Worm (Caenorhabditis elegans): Measurements from ENCODE around the gene npr-8.
"Not testable (repeated sequence)": the region's sequence is repeated elsewhere in the genome, so short reads cannot be mapped to it uniquely, and the experiment has no call there.

npr-8 gene

ce11 chrX:7365267-7365666, 11.8 kb upstream of the npr-8 start, which contains the start of gene C56G3.2:
Gene C56G3.2 (plus strand): TSS chrX:7365567.
- not testable (repeated sequence) for TF ChIP-seq klf-2 (GFP tag; conservative IDR thresholded peaks at IDR 0.05); ztf-23 (GFP tag; IDR thresholded peaks at IDR 0.05); flt-1 (GFP tag; IDR thresholded peaks at IDR 0.05)

ce11 chrX:7369770-7370169, 7.3 kb upstream of the npr-8 start:
- TF ChIP-seq flt-1 (GFP tag; IDR thresholded peaks at IDR 0.05) (no peak), med-1 (GFP tag; optimal IDR thresholded peaks at IDR 0.05; ENCODE audit: insufficient read depth) (no peak), klf-2 (GFP tag; conservative IDR thresholded peaks at IDR 0.05) (no peak), ref-1 (GFP tag; conservative IDR thresholded peaks at IDR 0.05) (no peak), T22C8.4 (GFP tag; IDR thresholded peaks at IDR 0.05) (no peak), cog-1 (tag; optimal IDR thresholded peaks at IDR 0.05) (no peak), ztf-29 (GFP tag; IDR thresholded peaks at IDR 0.05) (no peak), ztf-23 (GFP tag; IDR thresholded peaks at IDR 0.05) (no peak), tab-1 (GFP tag; IDR thresholded peaks at IDR 0.05) (no peak)

- no peak for TF ChIP-seq flt-1 (GFP tag; IDR thresholded peaks at IDR 0.05)
- no peak for TF ChIP-seq ref-1 (GFP tag; conservative IDR thresholded peaks at IDR 0.05)
Observed at ce11 chrX:7371945-7372344, 5.2 kb upstream of the npr-8 start.

ce11 chrX:7378608-7379007, 1.5 kb downstream of the npr-8 start:
- TF ChIP-seq ref-1 (GFP tag; conservative IDR thresholded peaks at IDR 0.05) (no peak), ztf-29 (GFP tag; IDR thresholded peaks at IDR 0.05) (no peak), ztf-23 (GFP tag; IDR thresholded peaks at IDR 0.05) (no peak), med-1 (GFP tag; optimal IDR thresholded peaks at IDR 0.05; ENCODE audit: insufficient read depth) (no peak), flt-1 (GFP tag; IDR thresholded peaks at IDR 0.05) (no peak), klf-2 (GFP tag; conservative IDR thresholded peaks at IDR 0.05) (no peak), tab-1 (GFP tag; IDR thresholded peaks at IDR 0.05) (no peak), T22C8.4 (GFP tag; IDR thresholded peaks at IDR 0.05) (no peak), cog-1 (tag; optimal IDR thresholded peaks at IDR 0.05) (no peak)

ce11 chrX:7390270-7390669, 13.2 kb downstream of the npr-8 start, which contains the start of gene C10A4.6:
Gene C10A4.6 (plus strand): TSS chrX:7390570.
- TF ChIP-seq klf-2 (GFP tag; conservative IDR thresholded peaks at IDR 0.05) (no peak), ref-1 (GFP tag; conservative IDR thresholded peaks at IDR 0.05) (no peak), ztf-29 (GFP tag; IDR thresholded peaks at IDR 0.05) (no peak), ztf-23 (GFP tag; IDR thresholded peaks at IDR 0.05) (no peak), flt-1 (GFP tag; IDR thresholded peaks at IDR 0.05) (no peak)

- TF ChIP-seq T22C8.4 (GFP tag; IDR thresholded peaks at IDR 0.05) = no peak
- no peak for TF ChIP-seq tab-1 (GFP tag; IDR thresholded peaks at IDR 0.05)
- TF ChIP-seq ztf-23 (GFP tag; IDR thresholded peaks at IDR 0.05) = no peak
- no peak for TF ChIP-seq klf-2 (GFP tag; conservative IDR thresholded peaks at IDR 0.05)
- TF ChIP-seq ztf-29 (GFP tag; IDR thresholded peaks at IDR 0.05) = no peak
- TF ChIP-seq med-1 (GFP tag; optimal IDR thresholded peaks at IDR 0.05; ENCODE audit: insufficient read depth) = no peak
- no peak for TF ChIP-seq cog-1 (tag; optimal IDR thresholded peaks at IDR 0.05)
- TF ChIP-seq flt-1 (GFP tag; IDR thresholded peaks at IDR 0.05) = no peak
- no peak for TF ChIP-seq ref-1 (GFP tag; conservative IDR thresholded peaks at IDR 0.05)
Observed at ce11 chrX:7393167-7393566, 16.1 kb downstream of the npr-8 start, which contains the start of gene gad-2. Gene gad-2 (plus strand): TSS chrX:7393467.

ce11 chrX:7397935-7398334, 20.8 kb downstream of the npr-8 start, which contains the start of gene C10A4.13:
Gene C10A4.13 (minus strand): TSS chrX:7398035.
- no peak for TF ChIP-seq med-1 (GFP tag; optimal IDR thresholded peaks at IDR 0.05; ENCODE audit: insufficient read depth)
- no peak for TF ChIP-seq ztf-23 (GFP tag; IDR thresholded peaks at IDR 0.05)
- no peak for TF ChIP-seq T22C8.4 (GFP tag; IDR thresholded peaks at IDR 0.05)
- no peak for TF ChIP-seq cog-1 (tag; optimal IDR thresholded peaks at IDR 0.05)
- no peak for TF ChIP-seq tab-1 (GFP tag; IDR thresholded peaks at IDR 0.05)
- TF ChIP-seq klf-2 (GFP tag; conservative IDR thresholded peaks at IDR 0.05) = no peak
- no peak for TF ChIP-seq ref-1 (GFP tag; conservative IDR thresholded peaks at IDR 0.05)
- TF ChIP-seq flt-1 (GFP tag; IDR thresholded peaks at IDR 0.05) = no peak
- TF ChIP-seq ztf-29 (GFP tag; IDR thresholded peaks at IDR 0.05) = no peak

- no peak for TF ChIP-seq T22C8.4 (GFP tag; IDR thresholded peaks at IDR 0.05)
- no peak for TF ChIP-seq klf-2 (GFP tag; conservative IDR thresholded peaks at IDR 0.05)
- no peak for TF ChIP-seq ztf-29 (GFP tag; IDR thresholded peaks at IDR 0.05)
- TF ChIP-seq med-1 (GFP tag; optimal IDR thresholded peaks at IDR 0.05; ENCODE audit: insufficient read depth) = no peak
- TF ChIP-seq ztf-23 (GFP tag; IDR thresholded peaks at IDR 0.05) = no peak
- TF ChIP-seq flt-1 (GFP tag; IDR thresholded peaks at IDR 0.05) = no peak
- TF ChIP-seq tab-1 (GFP tag; IDR thresholded peaks at IDR 0.05) = no peak
- no peak for TF ChIP-seq cog-1 (tag; optimal IDR thresholded peaks at IDR 0.05)
Observed at ce11 chrX:7398584-7398983, 21.5 kb downstream of the npr-8 start, which contains the start of gene C10A4.10. Gene C10A4.10 (plus strand): TSS chrX:7398884.

ce11 chrX:7400788-7401187, 23.7 kb downstream of the npr-8 start, which contains the start of gene C10A4.4:
Gene C10A4.4 (plus strand): TSS chrX:7401088.
- no peak for TF ChIP-seq ztf-23 (GFP tag; IDR thresholded peaks at IDR 0.05)
- TF ChIP-seq ztf-29 (GFP tag; IDR thresholded peaks at IDR 0.05) = no peak
- no peak for TF ChIP-seq T22C8.4 (GFP tag; IDR thresholded peaks at IDR 0.05)
- no peak for TF ChIP-seq klf-2 (GFP tag; conservative IDR thresholded peaks at IDR 0.05)
- TF ChIP-seq cog-1 (tag; optimal IDR thresholded peaks at IDR 0.05) = no peak
- no peak for TF ChIP-seq tab-1 (GFP tag; IDR thresholded peaks at IDR 0.05)
- TF ChIP-seq ref-1 (GFP tag; conservative IDR thresholded peaks at IDR 0.05) = no peak
- TF ChIP-seq flt-1 (GFP tag; IDR thresholded peaks at IDR 0.05) = no peak
- no peak for TF ChIP-seq med-1 (GFP tag; optimal IDR thresholded peaks at IDR 0.05; ENCODE audit: insufficient read depth)

ce11 chrX:7404551-7404950, 27.4 kb downstream of the npr-8 start:
- TF ChIP-seq ztf-23 (GFP tag; IDR thresholded peaks at IDR 0.05) = no peak

ce11 chrX:7405393-7405792, 28.3 kb downstream of the npr-8 start, which contains the start of gene C10A4.3:
Gene C10A4.3 (plus strand): TSS chrX:7405693.
- TF ChIP-seq med-1 (GFP tag; optimal IDR thresholded peaks at IDR 0.05; ENCODE audit: insufficient read depth) = no peak
- TF ChIP-seq ztf-29 (GFP tag; IDR thresholded peaks at IDR 0.05) = no peak
- no peak for TF ChIP-seq ref-1 (GFP tag; conservative IDR thresholded peaks at IDR 0.05)
- no peak for TF ChIP-seq klf-2 (GFP tag; conservative IDR thresholded peaks at IDR 0.05)
- no peak for TF ChIP-seq ztf-23 (GFP tag; IDR thresholded peaks at IDR 0.05)
- no peak for TF ChIP-seq flt-1 (GFP tag; IDR thresholded peaks at IDR 0.05)
- TF ChIP-seq cog-1 (tag; optimal IDR thresholded peaks at IDR 0.05) = no peak
- no peak for TF ChIP-seq T22C8.4 (GFP tag; IDR thresholded peaks at IDR 0.05)
- TF ChIP-seq tab-1 (GFP tag; IDR thresholded peaks at IDR 0.05) = no peak
